Worm (Caenorhabditis elegans) whole organism, young adult: ENCODE data around the gene W09D6.4.

ENCODE experiments used
- B0019.2 ChIP-seq: fragments of 200-800 bp; sonication (Bioruptor generic); conservative IDR thresholded peaks from 2 replicates; pipeline ENCODE4 v1.3.6; 2022; ENCODE audit warnings: missing genetic modification reagents, missing genetic modification characterization, missing compliant biosample characterization
- F10E7.11 ChIP-seq: sonication (generic microtip); optimal IDR thresholded peaks from 2 replicates; lab custom pipeline; 2017; ENCODE audit warnings: mild to moderate bottlenecking, missing genetic modification characterization, moderate library complexity, missing compliant biosample characterization
- F33H1.4 ChIP-seq: fragments of 200-800 bp; sonication (Bioruptor generic); IDR thresholded peaks from 2 replicates; pipeline ENCODE4 v1.3.6; 2022; ENCODE audit warnings: missing genetic modification reagents, missing genetic modification characterization, missing compliant biosample characterization
- F37B4.10 ChIP-seq: fragments of 200-800 bp; sonication (Bioruptor generic); IDR thresholded peaks from 2 replicates; pipeline ENCODE4 v1.3.6; 2022; ENCODE audit warnings: missing genetic modification characterization, missing compliant biosample characterization
- F39B2.1 ChIP-seq: fragments of 200-800 bp; sonication (Bioruptor generic); IDR thresholded peaks from 2 replicates; pipeline ENCODE4 v1.3.6; 2022; ENCODE audit warnings: missing genetic modification reagents, missing genetic modification characterization, missing compliant biosample characterization
- K11D2.4 ChIP-seq: fragments of 200-800 bp; sonication (Bioruptor generic); IDR thresholded peaks from 2 replicates; pipeline ENCODE4 v1.3.6; 2022; ENCODE audit warnings: missing genetic modification reagents, missing genetic modification characterization, missing compliant biosample characterization
- T07F8.4 ChIP-seq: sonication (generic microtip); optimal IDR thresholded peaks from 2 replicates; lab custom pipeline; 2016; ENCODE audit warnings: mild to moderate bottlenecking, missing genetic modification characterization, moderate library complexity, missing compliant biosample characterization
- Y53F4B.3 ChIP-seq: fragments of 200-800 bp; sonication (Bioruptor generic); IDR thresholded peaks from 2 replicates; pipeline ENCODE4 v1.3.6; 2022; ENCODE audit warnings: missing genetic modification reagents, missing genetic modification characterization, missing compliant biosample characterization
- Y56A3A.18 ChIP-seq: fragments of 200-800 bp; sonication (Bioruptor generic); IDR thresholded peaks from 2 replicates; pipeline ENCODE4 v1.3.6; 2022; ENCODE audit warnings: missing genetic modification reagents, missing genetic modification characterization, missing compliant biosample characterization
- akir-1 ChIP-seq: fragments of 200-800 bp; sonication (Bioruptor generic); optimal IDR thresholded peaks from 2 replicates; lab custom pipeline; 2018; ENCODE audit warnings: mild to moderate bottlenecking, missing genetic modification characterization, moderate library complexity, missing compliant biosample characterization
- atf-7 ChIP-seq: sonication (generic microtip); optimal IDR thresholded peaks from 2 replicates; lab custom pipeline; 2017; ENCODE audit warnings: mild to moderate bottlenecking, missing genetic modification characterization, missing compliant biosample characterization
- attf-5 ChIP-seq: fragments of 200-800 bp; sonication (Bioruptor generic); optimal IDR thresholded peaks from 2 replicates; lab custom pipeline; 2018; ENCODE audit warnings: mild to moderate bottlenecking, missing genetic modification characterization, missing compliant biosample characterization
- bed-2 ChIP-seq: fragments of 200-800 bp; sonication (Bioruptor generic); IDR thresholded peaks from 2 replicates; pipeline ENCODE4 v1.3.6; 2022; ENCODE audit warnings: missing genetic modification reagents, missing genetic modification characterization, missing compliant biosample characterization
- ceh-100 ChIP-seq: fragments of 200-800 bp; sonication (Bioruptor generic); IDR thresholded peaks from 2 replicates; pipeline ENCODE4 v1.3.6; 2022; ENCODE audit warnings: missing genetic modification reagents, missing genetic modification characterization, missing compliant biosample characterization
- chd-7 ChIP-seq: sonication (generic microtip); optimal IDR thresholded peaks from 2 replicates; lab custom pipeline; 2016; ENCODE audit warnings: mild to moderate bottlenecking, missing genetic modification characterization, moderate library complexity, missing compliant biosample characterization
- die-1 ChIP-seq: sonication (generic microtip); optimal IDR thresholded peaks from 2 replicates; lab custom pipeline; 2016; ENCODE audit warnings: missing genotype, mild to moderate bottlenecking, missing genetic modification characterization, missing compliant biosample characterization
- dox-1 ChIP-seq: fragments of 200-800 bp; sonication (Bioruptor generic); IDR thresholded peaks from 2 replicates; pipeline ENCODE4 v1.3.6; 2022; ENCODE audit warnings: missing genetic modification reagents, missing genetic modification characterization, missing compliant biosample characterization
- dpl-1 ChIP-seq: fragments of 150-350 bp; optimal IDR thresholded peaks from 2 replicates; lab custom pipeline; 2014; ENCODE audit warnings: missing biosample characterization, missing genetic modification reagents, missing genetic modification characterization
- egrh-3 ChIP-seq: fragments of 200-800 bp; sonication (Bioruptor generic); IDR thresholded peaks from 2 replicates; pipeline ENCODE4 v1.3.6; 2022; ENCODE audit warnings: missing genetic modification reagents, missing genetic modification characterization, missing compliant biosample characterization
- gei-17 ChIP-seq: fragments of 200-800 bp; sonication (Bioruptor generic); optimal IDR thresholded peaks from 2 replicates; lab custom pipeline; 2018; ENCODE audit warnings: mild to moderate bottlenecking, missing genetic modification characterization, missing compliant biosample characterization
- hlh-12 ChIP-seq: sonication (generic microtip); optimal IDR thresholded peaks from 2 replicates; lab custom pipeline; 2016; ENCODE audit warnings: missing genetic modification characterization, missing compliant biosample characterization
- hmg-1.2 ChIP-seq: fragments of 200-800 bp; sonication (Bioruptor generic); IDR thresholded peaks from 2 replicates; pipeline ENCODE4 v1.3.6; 2022; ENCODE audit warnings: missing genetic modification reagents, missing genetic modification characterization, missing compliant biosample characterization
- lir-1 ChIP-seq: fragments of 200-800 bp; sonication (Bioruptor generic); conservative IDR thresholded peaks from 2 replicates; pipeline ENCODE4 v1.3.6; 2022; ENCODE audit warnings: missing genetic modification reagents, missing genetic modification characterization, missing compliant biosample characterization
- lsl-1 ChIP-seq: fragments of 200-800 bp; sonication (Bioruptor generic); optimal IDR thresholded peaks from 2 replicates; lab custom pipeline; 2018; ENCODE audit warnings: mild to moderate bottlenecking, missing genetic modification characterization, moderate library complexity, missing compliant biosample characterization
- madf-10 ChIP-seq: sonication (generic microtip); optimal IDR thresholded peaks from 2 replicates; lab custom pipeline; 2016; ENCODE audit warnings: mild to moderate bottlenecking, missing genetic modification characterization, missing compliant biosample characterization
- mxl-1 ChIP-seq: sonication (generic microtip); optimal IDR thresholded peaks from 2 replicates; lab custom pipeline; 2016; ENCODE audit warnings: missing genetic modification characterization, missing compliant biosample characterization
- nhr-80 ChIP-seq: sonication (generic microtip); optimal IDR thresholded peaks from 2 replicates; lab custom pipeline; 2016; ENCODE audit warnings: missing genetic modification characterization, missing compliant biosample characterization
- pha-4 ChIP-seq: fragments of 150-350 bp; sonication (generic microtip); optimal IDR thresholded peaks from 2 replicates; lab custom pipeline; 2014; ENCODE audit warnings: missing biosample characterization, missing genetic modification reagents, missing genetic modification characterization
- rec-8 ChIP-seq, 2 experiments: sonication (generic microtip); optimal IDR thresholded peaks; 2 replicates each; lab custom pipeline; 2016; ENCODE audit warnings: mild to moderate bottlenecking in 2 of 2, missing genetic modification characterization in 2 of 2, missing genetic modification reagents in 2 of 2, missing genotype in 2 of 2, missing biosample characterization in 1 of 2, missing compliant biosample characterization in 1 of 2, moderate library complexity in 1 of 2
- rpc-1 ChIP-seq, 2 experiments: fragments of 150-350 bp in 1 of 2; sonication (generic microtip) in 1 of 2; optimal IDR thresholded peaks; 2 replicates each; lab custom pipeline; 2014 to 2018; ENCODE audit warnings: missing biosample characterization in 1 of 2, missing genetic modification characterization in 1 of 2, missing genetic modification reagents in 1 of 2, missing genotype in 1 of 2
- sdz-38 ChIP-seq: sonication (generic microtip); optimal IDR thresholded peaks from 2 replicates; lab custom pipeline; 2016; ENCODE audit warnings: missing genotype, missing genetic modification characterization, missing compliant biosample characterization
- snpc-1.3 ChIP-seq: sonication (generic microtip); optimal IDR thresholded peaks from 2 replicates; lab custom pipeline; 2017; ENCODE audit warnings: missing genetic modification characterization, mild to moderate bottlenecking, missing compliant biosample characterization, antibody characterized with exemption, moderate library complexity, missing genotype, missing genetic modification reagents; ENCODE audit not compliant: insufficient read depth
- tbp1 ChIP-seq: fragments of 200-800 bp; sonication (Bioruptor generic); optimal IDR thresholded peaks from 2 replicates; lab custom pipeline; 2018; ENCODE audit warnings: mild to moderate bottlenecking, missing genetic modification characterization, missing compliant biosample characterization
- tbx-9 ChIP-seq: sonication (generic microtip); optimal IDR thresholded peaks from 2 replicates; lab custom pipeline; 2016; ENCODE audit warnings: borderline replicate concordance, missing genetic modification characterization, inconsistent platforms, missing compliant biosample characterization
- tlf-1 ChIP-seq: fragments of 200-800 bp; sonication (Bioruptor generic); optimal IDR thresholded peaks from 2 replicates; lab custom pipeline; 2018; ENCODE audit warnings: mild to moderate bottlenecking, missing genetic modification characterization, missing compliant biosample characterization

Gene W09D6.4

ce11 chrIII:11050658-11051118 is 28.9 kb upstream of the W09D6.4 start (continued):
- TF ChIP-seq sdz-38 (tag; lab: Kevin White, UChicago) (no peak), nhr-80 (tag; lab: Kevin White, UChicago) (peak; percentile 34), egrh-3 (no peak), lir-1 (GFP tag; lab: Robert Waterston, UW) (no peak), dox-1 (GFP tag; lab: Robert Waterston, UW) (peak; percentile 21; the same call in 1 of the 2 replicates), dpl-1 (GFP tag; lab: Kevin White, UChicago) (no peak), rec-8 (tag; optimal IDR thresholded peaks at IDR 0.05; lab: Kevin White, UChicago) (no peak), akir-1 (no peak), K11D2.4 (GFP tag; lab: Robert Waterston, UW) (no peak), chd-7 (tag; lab: Kevin White, UChicago) (no peak), F39B2.1 (no peak), mxl-1 (tag; lab: Kevin White, UChicago) (no peak), Y53F4B.3 (no peak), die-1 (tag; lab: Kevin White, UChicago) (no peak), gei-17 (no peak), hmg-1.2 (GFP tag; lab: Robert Waterston, UW) (peak; percentile 77; the same call in 1 of the 2 replicates), atf-7 (no peak), B0019.2 (GFP tag; lab: Robert Waterston, UW) (no peak), tlf-1 (GFP tag; lab: Kevin White, UChicago) (no peak), tbp1 (GFP tag; lab: Kevin White, UChicago) (peak; percentile 13), F37B4.10 (GFP tag; lab: Robert Waterston, UW) (no peak), madf-10 (tag; lab: Kevin White, UChicago) (no peak), ceh-100 (no peak), attf-5 (peak; percentile 39), F10E7.11 (tag; lab: Kevin White, UChicago) (no peak), T07F8.4 (tag; lab: Kevin White, UChicago) (no peak)

- TF ChIP-seq Y56A3A.18 (GFP tag; lab: Robert Waterston, UW): no peak
- TF ChIP-seq pha-4 (tag; lab: Kevin White, UChicago): no peak
- TF ChIP-seq tbx-9 (tag; lab: Kevin White, UChicago): no peak
- no peak for TF ChIP-seq snpc-1.3 (tag; lab: Kevin White, UChicago)
- no peak for TF ChIP-seq rpc-1 (optimal IDR thresholded peaks at IDR 0.05; lab: Kevin White, UChicago)
- TF ChIP-seq rpc-1 (tag; optimal IDR thresholded peaks at IDR 0.05; lab: Kevin White, UChicago): no peak
- no peak for TF ChIP-seq lsl-1
- TF ChIP-seq F33H1.4 (GFP tag; lab: Robert Waterston, UW): no peak
- no peak for TF ChIP-seq bed-2 (GFP tag; lab: Robert Waterston, UW)
Observed at ce11 chrIII:11053603-11054002, 25.9 kb upstream of the W09D6.4 start.

ce11 chrIII:11054032-11054431 is 25.5 kb upstream of the W09D6.4 start:
- TF ChIP-seq hlh-12 (tag; lab: Kevin White, UChicago): no peak
